Fruit fly (Drosophila melanogaster): Measurements from ENCODE around the gene CG10749.

The CG10749 gene

dm6 chr3L:13015823-13016465 lies 43.7 kb downstream of the CG10749 start, which contains the start of gene CG11267 (continued):
- TF ChIP-seq CG12744 (GFP tag; optimal IDR thresholded peaks at IDR 0.05) (peak; percentile 79), CG15696 (tag; optimal IDR thresholded peaks at IDR 0.05) (peak; percentile 81), lbe (GFP tag; optimal IDR thresholded peaks at IDR 0.05) (peak; percentile 64), ATbp (GFP tag; optimal IDR thresholded peaks at IDR 0.05) (peak; percentile 74), hb (GFP tag; IDR thresholded peaks at IDR 0.05; ENCODE audit: partially characterized antibody) (no peak), CG2889 (GFP tag; IDR thresholded peaks at IDR 0.05) (peak; percentile 69; the same call in 2 of the 3 replicates), sug (tag; optimal IDR thresholded peaks at IDR 0.05) (peak; percentile 91), tll (GFP tag; optimal IDR thresholded peaks at IDR 0.05) (no peak), row (GFP tag; IDR thresholded peaks at IDR 0.05) (peak; percentile 78), CG13424 (tag; optimal IDR thresholded peaks at IDR 0.05) (peak; percentile 77), CG10462 (GFP tag; optimal IDR thresholded peaks at IDR 0.05) (no peak), Fer1 (GFP tag; optimal IDR thresholded peaks at IDR 0.05) (peak; percentile 88), btn (GFP tag; optimal IDR thresholded peaks at IDR 0.05) (peak; percentile 34), CG11695 (GFP tag; IDR thresholded peaks at IDR 0.05) (peak; percentile 86), exex (tag; optimal IDR thresholded peaks at IDR 0.05) (peak; percentile 67), Sox100B (GFP tag; optimal IDR thresholded peaks at IDR 0.05) (peak; percentile 86), CG10366 (GFP tag; IDR thresholded peaks at IDR 0.05) (peak; percentile 87), CG7357 (GFP tag; IDR thresholded peaks at IDR 0.05) (peak; percentile 60), Six4 (GFP tag; optimal IDR thresholded peaks at IDR 0.05) (peak; percentile 78), cg (GFP tag; optimal IDR thresholded peaks at IDR 0.05) (no peak), CG32532 (GFP tag; IDR thresholded peaks at IDR 0.05) (peak; percentile 95), CG31365 (tag; optimal IDR thresholded peaks at IDR 0.05) (peak; percentile 69), Camta (GFP tag; optimal IDR thresholded peaks at IDR 0.05) (peak; percentile 59), CG3726 (GFP tag; IDR thresholded peaks at IDR 0.05) (peak; percentile 86), sisA (GFP tag; IDR thresholded peaks at IDR 0.05) (peak; percentile 93), bowl (GFP tag; IDR thresholded peaks at IDR 0.05) (peak; percentile 84), sna (GFP tag; IDR thresholded peaks at IDR 0.05; ENCODE audit: partially characterized antibody) (no peak), ci (GFP tag; IDR thresholded peaks at IDR 0.05) (peak; percentile 89), peb (GFP tag; IDR thresholded peaks at IDR 0.05) (peak; percentile 73), CG6272 (GFP tag; IDR thresholded peaks at IDR 0.05) (peak; percentile 71), Hey (tag; optimal IDR thresholded peaks at IDR 0.05) (no peak), tio (GFP tag; optimal IDR thresholded peaks at IDR 0.05) (peak; percentile 65), CG8388 (GFP tag; optimal IDR thresholded peaks at IDR 0.05) (peak; percentile 80), CG1792 (GFP tag; optimal IDR thresholded peaks at IDR 0.05) (peak; percentile 74), CG18262 (tag; optimal IDR thresholded peaks at IDR 0.05) (peak; percentile 79), CG11247 (GFP tag; IDR thresholded peaks at IDR 0.05) (peak; percentile 89), Spps (tag; optimal IDR thresholded peaks at IDR 0.05) (peak; percentile 63), crol (GFP tag; IDR thresholded peaks at IDR 0.05) (0 out of 2 replicates have a peak, but pooled peaks have one; percentile 14), CG1603 (tag; optimal IDR thresholded peaks at IDR 0.05) (peak; percentile 89), Dip3 (GFP tag; optimal IDR thresholded peaks at IDR 0.05) (peak; percentile 85), CG10147 (GFP tag; optimal IDR thresholded peaks at IDR 0.05) (peak; percentile 87), H2.0 (GFP tag; IDR thresholded peaks at IDR 0.05) (peak; percentile 90), klu (GFP tag; IDR thresholded peaks at IDR 0.05) (peak; percentile 81), CG10979 (tag; optimal IDR thresholded peaks at IDR 0.05) (peak; percentile 81), CG1024 (GFP tag; IDR thresholded peaks at IDR 0.05) (peak; percentile 91), CG6813 (GFP tag; optimal IDR thresholded peaks at IDR 0.05) (peak; percentile 84), CG13296 (GFP tag; optimal IDR thresholded peaks at IDR 0.05) (peak; percentile 91), Doc2 (GFP tag; IDR thresholded peaks at IDR 0.05) (no peak), Sry-β (GFP tag; optimal IDR thresholded peaks at IDR 0.05) (peak; percentile 38), Lim3 (GFP tag; IDR thresholded peaks at IDR 0.05) (peak; percentile 85; the same call in 1 of the 2 replicates)
